Fruit fly (Drosophila melanogaster): ENCODE data around the gene CG5890.

The CG5890 gene

DNA sequence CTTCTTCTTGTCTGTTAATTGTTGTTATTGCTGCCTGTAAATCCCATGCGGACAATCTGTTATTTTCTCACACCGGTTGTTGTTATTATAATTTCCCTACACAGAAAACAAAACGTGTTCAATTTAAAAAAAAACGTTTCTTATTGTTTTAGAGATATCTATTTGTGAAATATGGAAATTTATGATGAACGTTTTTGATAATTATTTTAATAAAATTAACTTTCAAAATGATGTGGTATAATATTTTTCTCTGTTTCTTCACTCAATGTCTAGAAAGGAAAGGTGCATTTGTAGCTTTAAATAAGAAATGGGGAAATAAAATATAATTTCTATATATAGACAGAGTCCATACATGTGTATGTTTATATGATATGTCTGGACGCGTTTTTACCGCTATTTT, 28.3 kb downstream of the CG5890 start (continued):
- TF ChIP-seq dsx (GFP tag; optimal IDR thresholded peaks at IDR 0.05; ENCODE audit: poor library complexity, severe bottlenecking): no peak
- TF ChIP-seq CG32006 (GFP tag; optimal IDR thresholded peaks at IDR 0.05): peak; percentile 72
- TF ChIP-seq Hr38 (GFP tag; optimal IDR thresholded peaks at IDR 0.05): no peak
- TF ChIP-seq Met (GFP tag; optimal IDR thresholded peaks at IDR 0.05): peak; percentile 55
- peak; percentile 30 for TF ChIP-seq acj6 (GFP tag; optimal IDR thresholded peaks at IDR 0.05)
- TF ChIP-seq spab (GFP tag; optimal IDR thresholded peaks at IDR 0.05): no peak
- no peak for TF ChIP-seq ss (GFP tag; optimal IDR thresholded peaks at IDR 0.05)
- TF ChIP-seq Hr4 (GFP tag; optimal IDR thresholded peaks at IDR 0.05): peak; percentile 50

DNA sequence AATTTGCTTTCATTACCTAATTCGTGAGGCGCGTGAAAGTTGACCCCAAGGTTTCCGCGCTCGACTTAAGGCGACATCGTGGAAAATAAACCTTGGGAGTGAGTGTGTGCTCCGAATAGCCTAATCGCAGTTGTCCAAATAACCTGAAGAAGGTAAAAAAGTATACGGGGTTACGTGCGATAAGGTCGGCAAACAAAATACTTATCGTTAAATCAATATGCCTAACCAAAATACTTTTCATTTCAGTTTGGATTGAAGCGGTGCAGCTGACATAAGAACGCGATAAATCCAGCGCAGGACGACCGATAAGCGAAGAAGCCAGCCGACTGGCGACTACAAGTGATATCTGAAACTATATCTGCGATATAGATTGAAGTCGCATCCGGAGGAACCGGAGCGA, 29.2 kb downstream of the CG5890 start:
- TF ChIP-seq vri (GFP tag; optimal IDR thresholded peaks at IDR 0.05) (peak; percentile 81), dsx (GFP tag; optimal IDR thresholded peaks at IDR 0.05; ENCODE audit: poor library complexity, severe bottlenecking) (no peak), CG1621 (tag; optimal IDR thresholded peaks at IDR 0.05) (no peak), fkh (GFP tag; optimal IDR thresholded peaks at IDR 0.05) (peak; percentile 55), CG8119 (GFP tag; IDR thresholded peaks at IDR 0.05) (no peak)

DNA sequence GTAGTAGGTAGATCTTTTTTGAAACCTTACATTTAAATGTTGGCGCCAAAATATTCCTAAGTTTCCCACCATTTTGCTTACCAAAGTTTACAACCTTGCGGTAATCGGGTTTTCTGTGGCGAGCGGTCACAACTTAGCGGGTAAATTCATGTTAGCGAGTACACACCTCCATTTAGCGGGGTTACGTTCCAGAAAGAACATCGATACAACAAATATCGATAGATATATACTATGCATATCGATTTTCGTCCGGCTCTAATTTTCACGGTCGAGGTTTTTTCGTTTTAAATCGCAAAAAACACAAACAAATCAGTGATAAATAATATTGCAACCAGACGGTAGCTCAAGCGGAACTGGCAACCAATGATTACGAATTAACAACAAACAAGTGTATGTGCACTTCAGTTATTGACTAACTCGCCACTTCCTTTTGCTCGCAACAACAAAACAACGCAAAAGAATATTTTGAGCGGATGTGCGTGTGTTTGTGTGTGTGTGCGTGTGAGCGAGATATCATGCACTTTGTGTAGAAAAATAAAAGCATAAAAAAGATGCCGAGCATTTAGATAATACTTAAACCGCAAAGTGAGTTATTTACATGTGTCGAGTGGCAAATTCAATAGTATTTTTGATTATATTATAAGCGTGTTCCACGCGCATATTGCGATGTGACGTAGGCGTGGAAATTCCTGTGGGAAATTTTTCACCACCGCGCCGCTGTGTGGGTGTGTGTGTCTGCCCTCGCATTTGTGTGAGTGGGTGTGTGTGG, 32.5 kb downstream of the CG5890 start, which contains the start of gene Lnk:
Gene Lnk, plus strand, starts transcription at position 236 of the 769 bp plus-strand sequence.
- TF ChIP-seq CG6808 (GFP tag; optimal IDR thresholded peaks at IDR 0.05) (peak; percentile 69), CG8319 (GFP tag; optimal IDR thresholded peaks at IDR 0.05) (no peak), fkh (GFP tag; optimal IDR thresholded peaks at IDR 0.05) (no peak), esn (GFP tag; optimal IDR thresholded peaks at IDR 0.05) (peak; percentile 11), Ets21C (GFP tag; optimal IDR thresholded peaks at IDR 0.05) (no peak), CG32006 (GFP tag; optimal IDR thresholded peaks at IDR 0.05) (no peak), topi (GFP tag; optimal IDR thresholded peaks at IDR 0.05) (peak; percentile 6), Eip75B (GFP tag; optimal IDR thresholded peaks at IDR 0.05) (no peak), dsx (GFP tag; optimal IDR thresholded peaks at IDR 0.05; ENCODE audit: poor library complexity, severe bottlenecking) (peak; percentile 56), Eip78C (GFP tag) (peak; percentile 78), vri (GFP tag; optimal IDR thresholded peaks at IDR 0.05) (peak; percentile 72), CG34406 (GFP tag; optimal IDR thresholded peaks at IDR 0.05) (no peak), CG16779 (tag; optimal IDR thresholded peaks at IDR 0.05) (peak; percentile 51), CG6854 (GFP tag; optimal IDR thresholded peaks at IDR 0.05) (peak; percentile 76), eg (GFP tag; IDR thresholded peaks at IDR 0.05) (0 out of 3 replicates have a peak, but pooled peaks have one; percentile 30), CG6276 (GFP tag; optimal IDR thresholded peaks at IDR 0.05) (no peak), CG6792 (GFP tag; optimal IDR thresholded peaks at IDR 0.05) (no peak), Lpt (GFP tag; optimal IDR thresholded peaks at IDR 0.05) (no peak), CG15336 (GFP tag; IDR thresholded peaks at IDR 0.05) (peak; percentile 51), spab (GFP tag; optimal IDR thresholded peaks at IDR 0.05) (peak; percentile 16), CG9139 (GFP tag; optimal IDR thresholded peaks at IDR 0.05) (peak; percentile 54), CG8119 (GFP tag; IDR thresholded peaks at IDR 0.05) (peak; percentile 55; the same call in 1 of the 3 replicates), CG3032 (tag; optimal IDR thresholded peaks at IDR 0.05) (peak; percentile 8), Sox14 (GFP tag; optimal IDR thresholded peaks at IDR 0.05) (peak; percentile 9), Sox15 (GFP tag; optimal IDR thresholded peaks at IDR 0.05) (no peak)

DNA sequence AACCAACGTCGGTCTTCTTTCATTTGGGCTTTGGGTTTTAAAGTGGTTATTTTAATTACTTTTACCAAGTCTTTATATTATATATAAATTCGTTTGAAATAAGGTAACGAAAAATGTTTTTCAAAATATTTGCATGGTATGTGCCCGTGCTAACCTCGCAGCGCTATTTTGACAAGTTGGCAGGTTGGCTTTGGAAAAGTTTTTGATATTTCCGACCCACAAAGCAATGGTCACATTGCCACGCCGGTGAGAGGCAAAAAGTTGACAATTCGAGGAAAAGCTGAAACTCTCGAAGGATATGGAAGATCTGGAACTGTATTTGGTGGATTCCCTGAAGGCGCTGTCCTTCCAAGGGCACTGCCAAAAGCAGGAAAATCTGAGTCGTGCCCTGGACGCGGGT, 37.3 kb downstream of the CG5890 start, which contains the start of gene CG5913:
Gene CG5913, plus strand, starts transcription at position 224 of the 400 bp plus-strand sequence.
- TF ChIP-seq dac (GFP tag; optimal IDR thresholded peaks at IDR 0.05): no peak

DNA sequence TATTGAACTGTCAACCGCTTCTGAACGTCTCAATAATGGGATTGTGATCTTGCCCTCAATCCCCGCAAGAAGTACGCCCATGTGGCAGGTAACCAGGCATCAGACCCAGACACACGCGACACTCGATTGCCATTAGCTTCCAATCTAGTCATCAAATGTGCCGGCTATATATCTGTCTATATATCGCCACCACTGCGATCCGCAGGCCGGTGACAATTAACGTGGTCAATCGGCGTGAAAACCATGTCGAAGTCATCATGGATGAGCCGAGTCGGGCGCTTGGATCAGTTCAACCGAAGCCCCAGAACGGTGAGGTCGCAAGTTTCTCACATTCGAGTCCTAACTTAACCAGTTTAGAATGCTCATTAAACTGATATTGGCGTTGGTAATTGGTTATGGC, 39.6 kb downstream of the CG5890 start, which contains the start of gene Sodq:
Gene Sodq, plus strand, starts transcription at position 301 of the 400 bp plus-strand sequence.
- no peak for TF ChIP-seq lz (GFP tag; optimal IDR thresholded peaks at IDR 0.05)

Data from whole organism, prepupa.